Worm (Caenorhabditis elegans) whole organism, L1 larva: ENCODE measurements around the gene clec-80.

Source experiments
- C04F5.9 ChIP-seq: sonication (generic microtip); optimal IDR thresholded peaks from 2 replicates; lab custom pipeline; 2016; ENCODE audit warnings: missing genetic modification characterization, missing compliant biosample characterization
- C16A3.4 ChIP-seq: fragments of 150-350 bp; optimal IDR thresholded peaks from 2 replicates; lab custom pipeline; 2014; ENCODE audit warnings: missing biosample characterization, missing genetic modification characterization
- alr-1 ChIP-seq: fragments of 200-800 bp; sonication (Bioruptor generic); optimal IDR thresholded peaks from 2 replicates; lab custom pipeline; 2018; ENCODE audit warnings: borderline replicate concordance, mild to moderate bottlenecking, missing genetic modification characterization, missing compliant biosample characterization
- aly-2 ChIP-seq: fragments of 150-350 bp; optimal IDR thresholded peaks from 2 replicates; lab custom pipeline; 2014; ENCODE audit warnings: missing biosample characterization, missing genetic modification characterization
- blmp-1 ChIP-seq: fragments of 150-350 bp; optimal IDR thresholded peaks from 2 replicates; lab custom pipeline; 2014; ENCODE audit warnings: missing biosample characterization, missing genetic modification characterization
- ceh-63 ChIP-seq: fragments of 200-800 bp; sonication (Bioruptor generic); optimal IDR thresholded peaks from 2 replicates; lab custom pipeline; 2018; ENCODE audit warnings: mild to moderate bottlenecking, missing genetic modification characterization, missing compliant biosample characterization
- ceh-82 ChIP-seq, 3 experiments: fragments of 150-350 bp in 1 of 3; sonication (generic microtip) in 2 of 3; optimal IDR thresholded peaks; 2 replicates each; lab custom pipeline; 2014 to 2017; ENCODE audit warnings: missing biosample characterization in 3 of 3, missing genetic modification characterization in 3 of 3
- ceh-88 ChIP-seq: fragments of 200-800 bp; sonication (Bioruptor generic); IDR thresholded peaks from 2 replicates; pipeline ENCODE4 v1.3.6; 2022; ENCODE audit warnings: missing genetic modification characterization, missing compliant biosample characterization
- ceh-90 ChIP-seq: sonication (generic microtip); optimal IDR thresholded peaks from 2 replicates; lab custom pipeline; 2016; ENCODE audit warnings: missing genetic modification characterization, missing compliant biosample characterization
- ces-1 ChIP-seq: fragments of 150-350 bp; optimal IDR thresholded peaks from 2 replicates; lab custom pipeline; 2014; ENCODE audit warnings: missing biosample characterization, missing genetic modification reagents, missing genetic modification characterization
- dpl-1 ChIP-seq, 3 experiments: fragments of 150-350 bp in 2 of 3; sonication (generic microtip) in 1 of 3; optimal IDR thresholded peaks; 2 replicates each; lab custom pipeline; 2014 to 2017; ENCODE audit warnings: missing biosample characterization in 3 of 3, missing genetic modification characterization in 3 of 3, missing genetic modification reagents in 3 of 3
- dsc-1 ChIP-seq: sonication (generic microtip); optimal IDR thresholded peaks from 2 replicates; lab custom pipeline; 2016; ENCODE audit warnings: mild to moderate bottlenecking, missing genetic modification characterization, missing compliant biosample characterization
- efl-1 ChIP-seq, 4 experiments: fragments of 150-350 bp; optimal IDR thresholded peaks in 3 of 4; peaks in 1 of 4; 1 replicate in 1 of 4; 2 replicates in 3 of 4; lab custom pipeline; 2014; ENCODE audit warnings: missing biosample characterization in 2 of 4, missing genetic modification characterization in 2 of 4, missing genetic modification reagents in 2 of 4
- efl-3 ChIP-seq: fragments of 200-800 bp; sonication (Bioruptor generic); optimal IDR thresholded peaks from 2 replicates; lab custom pipeline; 2018; ENCODE audit warnings: mild to moderate bottlenecking, missing genetic modification characterization, missing compliant biosample characterization
- egl-27 ChIP-seq, 2 experiments: fragments of 150-350 bp in 1 of 2; sonication (generic microtip); optimal IDR thresholded peaks; 3 replicates each; lab custom pipeline; 2017 to 2018; ENCODE audit warnings: missing biosample characterization in 2 of 2, missing genetic modification characterization in 2 of 2, missing genetic modification reagents in 2 of 2
- elt-2 ChIP-seq: sonication (generic microtip); optimal IDR thresholded peaks from 2 replicates; lab custom pipeline; 2016; ENCODE audit warnings: missing genetic modification characterization, mild to moderate bottlenecking, inconsistent platforms, missing compliant biosample characterization, missing genetic modification reagents
- elt-3 ChIP-seq, 6 experiments: fragments of 150-350 bp in 1 of 6; sonication (generic microtip); optimal IDR thresholded peaks; 2 replicates each; lab custom pipeline; 2017 to 2018; ENCODE audit warnings: missing biosample characterization in 6 of 6, missing genetic modification characterization in 6 of 6, inconsistent platforms in 1 of 6
- ets-5 ChIP-seq: fragments of 200-800 bp; sonication (Bioruptor generic); IDR thresholded peaks from 2 replicates; pipeline ENCODE4 v1.3.6; 2022; ENCODE audit warnings: missing genetic modification characterization, missing compliant biosample characterization
- fkh-10 ChIP-seq: sonication (generic microtip); optimal IDR thresholded peaks from 2 replicates; lab custom pipeline; 2017; ENCODE audit warnings: missing biosample characterization, missing genetic modification reagents, missing genetic modification characterization
- hlh-17 ChIP-seq: fragments of 200-800 bp; sonication (Bioruptor generic); optimal IDR thresholded peaks from 2 replicates; lab custom pipeline; 2018; ENCODE audit warnings: missing genetic modification characterization, mild to moderate bottlenecking, missing compliant biosample characterization, moderate library complexity, borderline replicate concordance
- hpl-2 ChIP-seq: fragments of 150-350 bp; optimal IDR thresholded peaks from 2 replicates; lab custom pipeline; 2014; ENCODE audit warnings: missing biosample characterization, missing genetic modification reagents, missing genetic modification characterization
- irx-1 ChIP-seq: sonication (generic microtip); optimal IDR thresholded peaks from 2 replicates; lab custom pipeline; 2016; ENCODE audit warnings: missing genetic modification characterization, missing compliant biosample characterization
- jun-1 ChIP-seq: fragments of 150-350 bp; optimal IDR thresholded peaks from 2 replicates; lab custom pipeline; 2014; ENCODE audit warnings: missing biosample characterization, missing genetic modification reagents, missing genetic modification characterization
- lin-35 ChIP-seq, 2 experiments: fragments of 150-350 bp; optimal IDR thresholded peaks; 2 replicates each; lab custom pipeline; 2014; ENCODE audit warnings: missing biosample characterization in 2 of 2, missing genetic modification characterization in 2 of 2, missing genetic modification reagents in 2 of 2
- lsy-2 ChIP-seq, 2 experiments: fragments of 150-350 bp; optimal IDR thresholded peaks; 2 replicates each; lab custom pipeline; 2014; ENCODE audit warnings: missing biosample characterization in 2 of 2, missing genetic modification characterization in 2 of 2
- mab-9 ChIP-seq: fragments of 200-800 bp; sonication (Bioruptor generic); IDR thresholded peaks from 2 replicates; pipeline ENCODE4 v1.3.6; 2022; ENCODE audit warnings: missing genetic modification reagents, missing genetic modification characterization, missing compliant biosample characterization
- mdl-1 ChIP-seq, 2 experiments: fragments of 150-350 bp; optimal IDR thresholded peaks; 2 replicates each; lab custom pipeline; 2014 to 2017; ENCODE audit warnings: missing biosample characterization in 2 of 2, missing genetic modification characterization in 2 of 2, inconsistent platforms in 1 of 2
- mef-2 ChIP-seq: fragments of 150-350 bp; optimal IDR thresholded peaks from 2 replicates; lab custom pipeline; 2014; ENCODE audit warnings: missing biosample characterization, missing genetic modification characterization
- nhr-11 ChIP-seq: fragments of 150-350 bp; optimal IDR thresholded peaks from 2 replicates; lab custom pipeline; 2014; ENCODE audit warnings: missing biosample characterization, missing genetic modification characterization
- nhr-19 ChIP-seq: fragments of 200-800 bp; sonication (Bioruptor generic); conservative IDR thresholded peaks from 2 replicates; pipeline ENCODE4 v1.3.6; 2022; ENCODE audit warnings: missing genetic modification characterization, missing compliant biosample characterization
- nhr-20 ChIP-seq: sonication (generic microtip); optimal IDR thresholded peaks from 2 replicates; lab custom pipeline; 2016; ENCODE audit warnings: mild to moderate bottlenecking, missing genetic modification characterization, missing compliant biosample characterization
- nhr-237 ChIP-seq: fragments of 150-350 bp; optimal IDR thresholded peaks from 2 replicates; lab custom pipeline; 2014; ENCODE audit warnings: missing biosample characterization, missing genetic modification characterization
- nhr-47 ChIP-seq: sonication (generic microtip); optimal IDR thresholded peaks from 2 replicates; lab custom pipeline; 2016; ENCODE audit warnings: mild to moderate bottlenecking, missing genetic modification characterization, moderate library complexity, missing compliant biosample characterization
- nhr-76 ChIP-seq: sonication (generic microtip); optimal IDR thresholded peaks from 2 replicates; lab custom pipeline; 2017; ENCODE audit warnings: missing biosample characterization, missing genetic modification characterization
- nhr-77 ChIP-seq: fragments of 150-350 bp; optimal IDR thresholded peaks from 2 replicates; lab custom pipeline; 2014; ENCODE audit warnings: missing biosample characterization, missing genetic modification characterization
- nhr-84 ChIP-seq: sonication (generic microtip); optimal IDR thresholded peaks from 2 replicates; lab custom pipeline; 2017; ENCODE audit warnings: missing biosample characterization, missing genetic modification characterization
- nhr-85 ChIP-seq: sonication (generic microtip); peaks from one replicate; lab custom pipeline; 2016; ENCODE audit warnings: missing genetic modification characterization, inconsistent platforms, missing compliant biosample characterization
- nhr-90 ChIP-seq: sonication (generic microtip); optimal IDR thresholded peaks from 2 replicates; lab custom pipeline; 2016; ENCODE audit warnings: mild to moderate bottlenecking, missing genetic modification characterization, missing compliant biosample characterization; ENCODE audit not compliant: poor library complexity
- pqm-1 ChIP-seq: sonication (generic microtip); optimal IDR thresholded peaks from 3 replicates; lab custom pipeline; 2017; ENCODE audit warnings: missing biosample characterization, missing genetic modification characterization
- rnt-1 ChIP-seq: sonication (generic microtip); optimal IDR thresholded peaks from 2 replicates; lab custom pipeline; 2016; ENCODE audit warnings: mild to moderate bottlenecking, missing genetic modification characterization, moderate library complexity, missing compliant biosample characterization
- snpc-4 ChIP-seq: fragments of 150-350 bp; optimal IDR thresholded peaks from 2 replicates; lab custom pipeline; 2014; ENCODE audit warnings: missing biosample characterization, missing genetic modification characterization
- snu-23 ChIP-seq: sonication (generic microtip); optimal IDR thresholded peaks from 2 replicates; lab custom pipeline; 2016; ENCODE audit warnings: missing genetic modification characterization, missing compliant biosample characterization
- sptf-1 ChIP-seq: fragments of 150-350 bp; optimal IDR thresholded peaks from 2 replicates; lab custom pipeline; 2014; ENCODE audit warnings: missing biosample characterization, missing genetic modification characterization
- tbx-2 ChIP-seq: sonication (generic microtip); optimal IDR thresholded peaks from 2 replicates; lab custom pipeline; 2016; ENCODE audit warnings: missing genetic modification characterization, missing compliant biosample characterization
- unc-86 ChIP-seq: sonication (generic microtip); optimal IDR thresholded peaks from 2 replicates; lab custom pipeline; 2016; ENCODE audit warnings: missing genetic modification characterization, missing compliant biosample characterization
- xbp-1 ChIP-seq: sonication (generic microtip); optimal IDR thresholded peaks from 2 replicates; lab custom pipeline; 2016; ENCODE audit warnings: missing genetic modification characterization, missing compliant biosample characterization
- zag-1 ChIP-seq: fragments of 150-350 bp; optimal IDR thresholded peaks from 2 replicates; lab custom pipeline; 2014; ENCODE audit warnings: missing biosample characterization, missing genetic modification characterization
- zip-4 ChIP-seq: fragments of 200-800 bp; sonication (Bioruptor generic); optimal IDR thresholded peaks from 2 replicates; lab custom pipeline; 2018; ENCODE audit warnings: mild to moderate bottlenecking, missing genetic modification characterization, moderate library complexity, missing compliant biosample characterization

The clec-80 gene

ce11 chrIV:2802193-2802592 lies 21.4 kb upstream of the clec-80 start:
- TF ChIP-seq nhr-77 (no peak), efl-1 (optimal IDR thresholded peaks at IDR 0.05; lab: Kevin White, UChicago) (no peak), efl-1 (GFP tag; optimal IDR thresholded peaks at IDR 0.05 in 1 of 2; lab: Kevin White, UChicago) (peak in 1 of 2 experiments; percentile 85)
- TF ChIP-seq, all 84 proteins: peak for 1

DNA sequence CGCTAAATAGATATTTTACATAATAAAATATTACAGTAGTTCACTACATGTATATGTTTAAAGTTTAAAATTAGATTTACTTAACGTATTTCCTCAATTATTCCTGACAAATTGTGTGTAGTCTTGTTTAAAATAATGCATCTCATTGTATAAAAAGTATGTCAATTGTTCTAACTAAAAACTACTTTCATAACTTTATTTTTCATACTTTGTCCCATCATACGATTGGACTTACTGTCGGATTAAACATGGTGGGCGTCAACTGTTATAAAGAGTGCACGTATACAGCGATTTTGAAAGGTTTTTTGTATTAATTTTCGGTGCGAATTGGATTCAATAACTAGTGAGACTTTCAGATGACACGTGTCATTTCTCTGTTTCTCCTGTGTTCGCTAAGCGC lies 19.9 kb upstream of the clec-80 start, which contains the start of gene Y54G2A.32:
TSS of gene Y54G2A.32 (plus strand) at position 301 of the 400 bp plus-strand sequence.
- TF ChIP-seq zag-1 (tag; lab: Kevin White, UChicago): no peak
- TF ChIP-seq fkh-10 (GFP tag; lab: Kevin White, UChicago): no peak
- no peak for TF ChIP-seq sptf-1 (tag; lab: Kevin White, UChicago)
- TF ChIP-seq ceh-90 (tag; lab: Kevin White, UChicago): no peak
- no peak for TF ChIP-seq hlh-17 (GFP tag; lab: Kevin White, UChicago)
- no peak for TF ChIP-seq elt-2 (tag; lab: Kevin White, UChicago)
- TF ChIP-seq ets-5: no peak
- TF ChIP-seq nhr-11 (tag; lab: Kevin White, UChicago): no peak
- TF ChIP-seq unc-86: no peak
- no peak for TF ChIP-seq mab-9 (GFP tag; lab: Robert Waterston, UW)
- TF ChIP-seq nhr-85 (tag; lab: Kevin White, UChicago): no peak
- TF ChIP-seq alr-1: no peak
- TF ChIP-seq dpl-1 (GFP tag; optimal IDR thresholded peaks at IDR 0.05; lab: Kevin White, UChicago): no peak
- TF ChIP-seq C16A3.4 (tag; lab: Kevin White, UChicago): no peak
- no peak for TF ChIP-seq aly-2 (tag; lab: Kevin White, UChicago)
- no peak for TF ChIP-seq mef-2 (tag; lab: Kevin White, UChicago)
- no peak for TF ChIP-seq egl-27 (tag; optimal IDR thresholded peaks at IDR 0.05; lab: Kevin White, UChicago)
- TF ChIP-seq zip-4 (GFP tag; lab: Kevin White, UChicago): no peak
- TF ChIP-seq tbx-2 (tag; lab: Kevin White, UChicago): no peak
- TF ChIP-seq, all 84 proteins: peak for 0

ce11 chrIV:2805525-2805924 lies 18.0 kb upstream of the clec-80 start, which contains the start of gene Y54G2A.45:
TSS of gene Y54G2A.45 (plus strand) at chrIV:2805857.
- peak; percentile 0 for TF ChIP-seq xbp-1 (tag; lab: Kevin White, UChicago)
- TF ChIP-seq irx-1 (tag; lab: Kevin White, UChicago): no peak
- peak; percentile 60 for TF ChIP-seq rnt-1 (tag; lab: Kevin White, UChicago)
- TF ChIP-seq snu-23: peak; percentile 36
- TF ChIP-seq C04F5.9: no peak
- TF ChIP-seq pqm-1 (tag; lab: Kevin White, UChicago): peak; percentile 40
- TF ChIP-seq blmp-1 (tag; lab: Kevin White, UChicago): no peak
- TF ChIP-seq ceh-63 (GFP tag; lab: Kevin White, UChicago): no peak
- no peak for TF ChIP-seq nhr-237
- TF ChIP-seq dsc-1 (tag; lab: Kevin White, UChicago): peak; percentile 18
- no peak for TF ChIP-seq ets-5
- no peak for TF ChIP-seq efl-3 (GFP tag; lab: Kevin White, UChicago)
- TF ChIP-seq ces-1: no peak
- TF ChIP-seq efl-1 (optimal IDR thresholded peaks at IDR 0.05; lab: Kevin White, UChicago): peak in 1 of 2 experiments; percentile 32
- no peak for TF ChIP-seq efl-1 (GFP tag; optimal IDR thresholded peaks at IDR 0.05 in 1 of 2; lab: Kevin White, UChicago)
- peak in 1 of 3 experiments; percentile 6 for TF ChIP-seq ceh-82 (tag; optimal IDR thresholded peaks at IDR 0.05; lab: Kevin White, UChicago)
- TF ChIP-seq nhr-84 (tag; lab: Kevin White, UChicago): no peak
- TF ChIP-seq nhr-90: peak; percentile 40
- TF ChIP-seq hpl-2 (GFP tag; lab: Kevin White, UChicago): peak; percentile 1
- TF ChIP-seq nhr-47 (tag; lab: Kevin White, UChicago): peak; percentile 57
- TF ChIP-seq nhr-76 (tag; lab: Kevin White, UChicago): no peak
- TF ChIP-seq ceh-88 (GFP tag; lab: Robert Waterston, UW): no peak
- TF ChIP-seq snpc-4 (tag; lab: Kevin White, UChicago): no peak
- no peak for TF ChIP-seq nhr-11 (tag; lab: Kevin White, UChicago)
- peak in 1 of 2 experiments; percentile 55 for TF ChIP-seq lin-35 (GFP tag; optimal IDR thresholded peaks at IDR 0.05; lab: Kevin White, UChicago)
- no peak for TF ChIP-seq jun-1
- TF ChIP-seq elt-3 (tag; optimal IDR thresholded peaks at IDR 0.05; lab: Kevin White, UChicago): no peak
- peak; percentile 40 for TF ChIP-seq nhr-20
- peak; percentile 26 for TF ChIP-seq nhr-19 (GFP tag; lab: Robert Waterston, UW)
- TF ChIP-seq dpl-1 (GFP tag; optimal IDR thresholded peaks at IDR 0.05; lab: Kevin White, UChicago): peak in 1 of 3 experiments; percentile 5
- peak; percentile 14 for TF ChIP-seq C16A3.4 (tag; lab: Kevin White, UChicago)
- TF ChIP-seq mdl-1 (tag; optimal IDR thresholded peaks at IDR 0.05; lab: Kevin White, UChicago): peak in 1 of 2 experiments; percentile 28
- peak in 1 of 2 experiments; percentile 57 for TF ChIP-seq lsy-2 (tag; optimal IDR thresholded peaks at IDR 0.05; lab: Kevin White, UChicago)
